Worm (Caenorhabditis elegans): ENCODE results near the gene C39H7.4.

- TF ChIP-seq xnd-1 (tag; optimal IDR thresholded peaks at IDR 0.05), result no peak
- TF ChIP-seq B0035.1 (tag; optimal IDR thresholded peaks at IDR 0.05), result no peak
- TF ChIP-seq dox-1 (GFP tag; IDR thresholded peaks at IDR 0.05), result no peak
- TF ChIP-seq B0336.3 (GFP tag; IDR thresholded peaks at IDR 0.05), result no peak
- no peak for TF ChIP-seq F10E7.11 (tag; optimal IDR thresholded peaks at IDR 0.05)
- no peak for TF ChIP-seq C17E4.6 (GFP tag; IDR thresholded peaks at IDR 0.05)
Observed at ce11 chrIV:5658225-5658624, 43.8 kb upstream of the C39H7.4 start.

Data from whole organism, young adult.